Worm (Caenorhabditis elegans) whole organism, late embryonic: Measurements from ENCODE around the gene act-4.

Source experiments
- C38D4.7 ChIP-seq: fragments of 200-800 bp; sonication (Bioruptor generic); optimal IDR thresholded peaks from 2 replicates; lab custom pipeline; 2018; ENCODE audit warnings: mild to moderate bottlenecking, missing genetic modification characterization, moderate library complexity, missing compliant biosample characterization
- F13H6.1 ChIP-seq: sonication (generic microtip); optimal IDR thresholded peaks from 2 replicates; lab custom pipeline; 2016; ENCODE audit warnings: missing genetic modification characterization, missing compliant biosample characterization
- K02D7.2 ChIP-seq: sonication (generic microtip); optimal IDR thresholded peaks from 2 replicates; lab custom pipeline; 2017; ENCODE audit warnings: mild to moderate bottlenecking, missing genetic modification characterization, missing compliant biosample characterization
- K09A11.1 ChIP-seq: sonication (generic microtip); optimal IDR thresholded peaks from 2 replicates; lab custom pipeline; 2017; ENCODE audit warnings: antibody characterized with exemption, mild to moderate bottlenecking, missing genetic modification characterization, missing compliant biosample characterization; ENCODE audit not compliant: insufficient read depth
- Y22D7AL.16 ChIP-seq: sonication (generic microtip); optimal IDR thresholded peaks from 2 replicates; lab custom pipeline; 2016; ENCODE audit warnings: missing genetic modification characterization, missing compliant biosample characterization
- ahr-1 ChIP-seq: sonication (generic microtip); optimal IDR thresholded peaks from 2 replicates; lab custom pipeline; 2016; ENCODE audit warnings: missing genetic modification characterization, missing compliant biosample characterization
- ceh-22 ChIP-seq: sonication (generic microtip); optimal IDR thresholded peaks from 2 replicates; lab custom pipeline; 2017; ENCODE audit warnings: missing biosample characterization, missing genetic modification characterization
- ceh-24 ChIP-seq: sonication (generic microtip); optimal IDR thresholded peaks from 2 replicates; lab custom pipeline; 2016; ENCODE audit warnings: mild to moderate bottlenecking, missing genetic modification characterization, missing compliant biosample characterization
- ceh-31 ChIP-seq: sonication (generic microtip); optimal IDR thresholded peaks from 2 replicates; lab custom pipeline; 2016; ENCODE audit warnings: missing genetic modification characterization, missing compliant biosample characterization
- ceh-34 ChIP-seq: sonication (generic microtip); optimal IDR thresholded peaks from 2 replicates; lab custom pipeline; 2016; ENCODE audit warnings: mild to moderate bottlenecking, missing genetic modification characterization, missing compliant biosample characterization
- ceh-45 ChIP-seq: fragments of 200-800 bp; sonication (Bioruptor generic); IDR thresholded peaks from 2 replicates; pipeline ENCODE4 v1.3.6; 2022; ENCODE audit warnings: missing genetic modification reagents, missing genetic modification characterization, missing compliant biosample characterization
- ceh-48 ChIP-seq: sonication (generic microtip); optimal IDR thresholded peaks from 2 replicates; lab custom pipeline; 2016; ENCODE audit warnings: missing genetic modification characterization, inconsistent platforms, missing compliant biosample characterization
- che-1 ChIP-seq: sonication (generic microtip); optimal IDR thresholded peaks from 2 replicates; lab custom pipeline; 2016; ENCODE audit warnings: mild to moderate bottlenecking, missing genetic modification characterization, missing compliant biosample characterization
- dve-1 ChIP-seq: sonication (generic microtip); optimal IDR thresholded peaks from 2 replicates; lab custom pipeline; 2017; ENCODE audit warnings: antibody characterized with exemption, mild to moderate bottlenecking, missing genetic modification characterization, missing compliant biosample characterization
- elt-2 ChIP-seq: sonication (generic microtip); optimal IDR thresholded peaks from 2 replicates; lab custom pipeline; 2016; ENCODE audit warnings: missing genetic modification reagents, missing genetic modification characterization, missing compliant biosample characterization
- elt-4 ChIP-seq: sonication (generic microtip); optimal IDR thresholded peaks from 2 replicates; lab custom pipeline; 2016; ENCODE audit warnings: missing genetic modification characterization, missing compliant biosample characterization
- eyg-1 ChIP-seq: sonication (generic microtip); optimal IDR thresholded peaks from 2 replicates; lab custom pipeline; 2016; ENCODE audit warnings: missing genotype, missing genetic modification characterization, missing compliant biosample characterization
- fax-1 ChIP-seq: sonication (generic microtip); optimal IDR thresholded peaks from 2 replicates; lab custom pipeline; 2016; ENCODE audit warnings: missing genotype, missing genetic modification characterization, missing compliant biosample characterization
- fkh-6 ChIP-seq: sonication (generic microtip); optimal IDR thresholded peaks from 2 replicates; lab custom pipeline; 2016; ENCODE audit warnings: missing genetic modification characterization, missing compliant biosample characterization
- gmeb-2 ChIP-seq: sonication (generic microtip); optimal IDR thresholded peaks from 2 replicates; lab custom pipeline; 2016; ENCODE audit warnings: missing genetic modification characterization, inconsistent platforms, missing compliant biosample characterization
- hlh-15 ChIP-seq: sonication (generic microtip); optimal IDR thresholded peaks from 2 replicates; lab custom pipeline; 2016; ENCODE audit warnings: missing genetic modification characterization, missing compliant biosample characterization
- hlh-30 ChIP-seq: sonication (generic microtip); optimal IDR thresholded peaks from 2 replicates; lab custom pipeline; 2017; ENCODE audit warnings: antibody characterized with exemption, missing genetic modification characterization, missing compliant biosample characterization; ENCODE audit not compliant: insufficient read depth
- hlh-6 ChIP-seq: sonication (generic microtip); optimal IDR thresholded peaks from 2 replicates; lab custom pipeline; 2016; ENCODE audit warnings: missing genotype, missing genetic modification characterization, missing compliant biosample characterization
- lim-6 ChIP-seq: sonication (generic microtip); optimal IDR thresholded peaks from 2 replicates; lab custom pipeline; 2016; ENCODE audit warnings: missing genetic modification characterization, missing compliant biosample characterization
- nhr-11 ChIP-seq: fragments of 150-350 bp; optimal IDR thresholded peaks from 2 replicates; lab custom pipeline; 2014; ENCODE audit warnings: missing biosample characterization, missing genetic modification characterization
- nhr-232 ChIP-seq: sonication (generic microtip); optimal IDR thresholded peaks from 2 replicates; lab custom pipeline; 2016; ENCODE audit warnings: missing genetic modification characterization, missing compliant biosample characterization
- npax-4 ChIP-seq: sonication (generic microtip); optimal IDR thresholded peaks from 2 replicates; lab custom pipeline; 2016; ENCODE audit warnings: missing genetic modification characterization, missing compliant biosample characterization
- odd-2 ChIP-seq: sonication (generic microtip); optimal IDR thresholded peaks from 2 replicates; lab custom pipeline; 2017; ENCODE audit warnings: antibody characterized with exemption, mild to moderate bottlenecking, missing genetic modification characterization, missing compliant biosample characterization
- pag-3 ChIP-seq: sonication (generic microtip); optimal IDR thresholded peaks from 2 replicates; lab custom pipeline; 2016; ENCODE audit warnings: missing compliant biosample characterization, missing genetic modification characterization, borderline replicate concordance
- pax-1 ChIP-seq: fragments of 150-350 bp; optimal IDR thresholded peaks from 2 replicates; lab custom pipeline; 2014; ENCODE audit warnings: missing biosample characterization, missing genetic modification characterization
- pha-4 ChIP-seq: fragments of 150-350 bp; optimal IDR thresholded peaks from 2 replicates; lab custom pipeline; 2018; ENCODE audit warnings: missing biosample characterization, missing genetic modification reagents, missing genetic modification characterization
- rnt-1 ChIP-seq: sonication (generic microtip); optimal IDR thresholded peaks from 2 replicates; lab custom pipeline; 2016; ENCODE audit warnings: missing genetic modification characterization, missing compliant biosample characterization
- sdc-2 ChIP-seq: sonication (generic microtip); optimal IDR thresholded peaks from 2 replicates; lab custom pipeline; 2016; ENCODE audit warnings: missing genotype, missing genetic modification characterization, missing compliant biosample characterization
- sox-4 ChIP-seq: sonication (generic microtip); optimal IDR thresholded peaks from 2 replicates; lab custom pipeline; 2017; ENCODE audit warnings: mild to moderate bottlenecking, missing genetic modification characterization, inconsistent platforms, missing compliant biosample characterization
- tbx-7 ChIP-seq: sonication (generic microtip); optimal IDR thresholded peaks from 2 replicates; lab custom pipeline; 2016; ENCODE audit warnings: missing genotype, missing genetic modification characterization, missing compliant biosample characterization
- unc-42 ChIP-seq: sonication (generic microtip); optimal IDR thresholded peaks from 2 replicates; lab custom pipeline; 2016; ENCODE audit warnings: missing genotype, missing genetic modification characterization, missing compliant biosample characterization
- unc-55 ChIP-seq: sonication (generic microtip); optimal IDR thresholded peaks from 2 replicates; lab custom pipeline; 2017; ENCODE audit warnings: missing biosample characterization, missing genetic modification reagents, missing genetic modification characterization
- ztf-16 ChIP-seq: sonication (generic microtip); optimal IDR thresholded peaks from 2 replicates; lab custom pipeline; 2017; ENCODE audit warnings: missing genetic modification characterization, missing compliant biosample characterization

act-4 gene

DNA sequence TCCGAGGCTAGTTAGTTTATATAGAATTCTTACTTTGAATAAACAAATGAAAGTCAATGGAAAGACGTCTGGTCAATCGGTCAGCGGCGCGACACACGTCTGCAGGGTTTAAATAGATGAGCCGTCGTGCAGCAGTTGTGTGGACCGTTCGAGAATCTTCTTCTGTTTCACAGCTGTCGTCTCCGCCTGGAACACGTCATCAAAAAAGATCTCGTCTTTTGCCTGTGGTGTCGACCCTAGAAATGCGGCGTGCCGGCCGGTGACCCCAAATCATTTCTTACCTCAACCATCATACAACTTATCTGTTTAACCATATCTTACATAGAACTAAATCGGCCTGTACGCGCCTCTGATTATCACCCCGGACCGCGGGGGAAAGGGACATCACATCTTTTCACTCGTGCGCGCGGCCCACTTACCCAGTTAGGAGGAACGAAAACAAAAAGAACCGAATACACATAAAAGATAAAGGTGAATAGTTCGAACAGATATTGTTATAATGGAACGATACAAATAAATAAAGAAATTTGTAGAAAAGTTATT is 11.7 kb downstream of the act-4 start:
- TF ChIP-seq unc-55 (GFP tag; lab: Kevin White, UChicago) (peak; percentile 38), eyg-1 (peak; percentile 6), fkh-6 (tag; lab: Kevin White, UChicago) (no peak), lim-6 (tag; lab: Kevin White, UChicago) (no peak), odd-2 (tag; lab: Kevin White, UChicago) (no peak), pha-4 (no peak), elt-2 (tag; lab: Kevin White, UChicago) (no peak), pag-3 (tag; lab: Kevin White, UChicago) (no peak), F13H6.1 (no peak)

DNA sequence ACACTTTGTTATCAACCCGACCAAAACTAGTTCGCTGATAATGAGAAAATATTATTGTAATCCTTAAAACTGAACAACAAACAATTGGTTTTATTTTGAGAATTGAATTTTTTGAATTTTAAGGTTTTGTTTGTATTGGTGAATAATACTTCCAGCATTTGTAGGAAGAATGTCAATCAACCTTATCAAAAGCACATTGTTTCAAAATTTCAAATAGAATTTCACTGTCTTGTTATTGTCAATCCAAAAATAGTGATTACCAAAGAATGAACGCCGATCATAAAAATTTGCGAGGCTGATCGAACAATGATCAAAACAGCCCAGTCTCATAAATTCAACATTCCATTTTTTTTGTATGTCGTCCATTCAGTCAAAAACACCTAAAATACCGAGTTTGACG is 14.1 kb downstream of the act-4 start:
- no peak for TF ChIP-seq ceh-48 (tag; lab: Kevin White, UChicago)

DNA sequence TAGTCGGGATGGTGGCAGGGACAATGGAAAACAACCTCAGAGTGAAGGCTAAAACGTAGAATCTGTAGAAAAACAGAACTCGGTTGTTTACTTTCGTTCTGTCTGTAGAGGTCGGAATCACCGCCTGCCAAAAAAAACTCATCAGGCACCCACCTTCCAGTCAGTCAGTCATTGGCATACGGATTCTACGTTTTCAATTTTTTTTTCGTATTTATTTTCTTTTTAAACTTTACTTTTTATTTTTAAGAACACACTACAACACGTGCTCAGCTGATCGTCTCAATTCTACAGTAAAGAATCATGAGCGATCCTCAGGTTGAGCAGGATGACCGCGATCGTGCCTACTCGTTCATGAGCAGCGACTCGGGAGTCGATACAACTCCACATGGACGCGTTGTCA is 16.1 kb downstream of the act-4 start, which contains the start of gene lfi-1:
Gene lfi-1, plus strand, starts transcription at position 301 of the 400 bp plus-strand sequence.
- no peak for TF ChIP-seq tbx-7 (tag; lab: Kevin White, UChicago)
- no peak for TF ChIP-seq hlh-30 (tag; lab: Kevin White, UChicago)
- no peak for TF ChIP-seq eyg-1
- no peak for TF ChIP-seq npax-4 (tag; lab: Kevin White, UChicago)
- TF ChIP-seq pag-3 (tag; lab: Kevin White, UChicago): no peak
- no peak for TF ChIP-seq unc-42
- no peak for TF ChIP-seq rnt-1
- TF ChIP-seq ceh-48 (tag; lab: Kevin White, UChicago): no peak
- no peak for TF ChIP-seq nhr-232 (tag; lab: Kevin White, UChicago)
- TF ChIP-seq elt-2 (tag; lab: Kevin White, UChicago): no peak
- no peak for TF ChIP-seq pax-1 (tag; lab: Kevin White, UChicago)
- no peak for TF ChIP-seq dve-1
- TF ChIP-seq, all 69 proteins: peak for 0

DNA sequence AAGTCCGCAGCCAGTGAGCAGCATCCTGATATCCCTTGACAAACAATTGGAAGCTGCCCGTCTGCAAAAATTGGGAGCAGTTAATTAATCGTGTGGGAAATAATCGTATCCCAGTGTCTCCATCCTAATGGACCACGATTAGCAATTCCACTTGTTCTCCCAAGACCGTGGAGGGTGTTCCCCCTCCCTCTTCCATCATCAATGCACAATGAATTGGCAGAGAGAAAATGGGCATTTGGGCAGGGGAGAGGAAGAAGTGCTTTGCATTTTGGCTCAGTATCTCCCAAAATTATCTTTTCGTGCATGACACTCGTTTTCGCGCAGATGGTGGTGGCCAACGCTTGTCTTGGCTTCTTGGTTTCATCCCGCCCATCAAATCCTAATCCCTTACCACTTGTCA is 17.7 kb downstream of the act-4 start:
- TF ChIP-seq sdc-2 (tag; lab: Kevin White, UChicago) (peak; percentile 75), elt-4 (tag; lab: Kevin White, UChicago) (no peak), unc-42 (peak; percentile 48)
- TF ChIP-seq, all 69 proteins: peak for 2

DNA sequence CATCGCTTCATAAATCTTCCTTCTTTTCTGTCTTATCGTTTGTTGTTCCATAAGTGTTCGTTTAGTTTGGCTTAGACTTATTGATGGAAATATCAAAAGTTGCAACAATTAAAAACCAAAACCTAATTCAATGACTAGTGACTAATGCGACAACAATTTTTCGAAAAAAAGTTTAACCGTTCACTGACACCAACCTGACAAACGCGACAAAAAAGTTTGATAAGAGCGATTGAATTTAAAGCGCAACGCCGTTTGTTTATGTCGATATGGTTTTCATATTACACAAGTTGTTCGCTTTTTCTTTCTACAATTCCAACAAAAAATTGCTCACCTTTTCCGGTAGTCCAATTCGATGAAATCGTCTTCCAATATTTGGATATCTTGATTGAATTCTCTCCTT is 18.6 kb downstream of the act-4 start:
- TF ChIP-seq Y22D7AL.16: no peak
- TF ChIP-seq pha-4: no peak
- TF ChIP-seq hlh-15: no peak
- TF ChIP-seq C38D4.7 (GFP tag; lab: Kevin White, UChicago): no peak
- no peak for TF ChIP-seq ceh-45
- no peak for TF ChIP-seq pag-3 (tag; lab: Kevin White, UChicago)
- TF ChIP-seq K09A11.1: no peak
- no peak for TF ChIP-seq unc-42
- no peak for TF ChIP-seq rnt-1
- TF ChIP-seq ceh-31 (tag; lab: Kevin White, UChicago): no peak
- TF ChIP-seq gmeb-2 (tag; lab: Kevin White, UChicago): no peak
- no peak for TF ChIP-seq unc-55 (GFP tag; lab: Kevin White, UChicago)
- no peak for TF ChIP-seq hlh-6
- TF ChIP-seq ztf-16: no peak
- TF ChIP-seq nhr-232 (tag; lab: Kevin White, UChicago): no peak
- no peak for TF ChIP-seq odd-2 (tag; lab: Kevin White, UChicago)
- TF ChIP-seq F13H6.1: no peak
- no peak for TF ChIP-seq nhr-11
- no peak for TF ChIP-seq sox-4 (tag; lab: Kevin White, UChicago)

DNA sequence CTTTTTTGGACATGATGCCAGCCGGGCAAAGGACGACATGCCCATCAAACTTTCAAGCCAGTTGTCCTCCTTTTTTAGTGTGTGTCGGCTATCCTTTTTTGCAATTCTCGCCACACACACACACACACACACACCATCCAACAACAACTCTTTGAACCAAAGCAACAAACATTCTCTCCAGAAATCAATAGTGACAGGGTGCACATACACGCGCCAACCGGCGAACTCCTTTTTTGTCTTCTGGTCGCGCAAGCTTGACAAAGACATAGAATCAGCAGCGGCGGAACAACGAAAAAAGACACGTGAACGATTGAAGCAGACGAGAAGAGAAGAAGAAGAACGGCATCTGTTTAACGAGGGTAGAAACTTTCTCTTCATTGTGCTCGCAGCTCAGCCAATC is 20.6 kb downstream of the act-4 start:
- TF ChIP-seq hlh-6 (no peak), che-1 (tag; lab: Kevin White, UChicago) (no peak), ceh-34 (tag; lab: Kevin White, UChicago) (no peak), fkh-6 (tag; lab: Kevin White, UChicago) (no peak), ahr-1 (tag; lab: Kevin White, UChicago) (no peak), K02D7.2 (tag; lab: Kevin White, UChicago) (no peak), ceh-22 (tag; lab: Kevin White, UChicago) (no peak), ceh-24 (no peak), fax-1 (tag; lab: Kevin White, UChicago) (no peak)
